Fruit fly (Drosophila melanogaster): ENCODE measurements around the gene Eip75B.

Gene Eip75B

DNA sequence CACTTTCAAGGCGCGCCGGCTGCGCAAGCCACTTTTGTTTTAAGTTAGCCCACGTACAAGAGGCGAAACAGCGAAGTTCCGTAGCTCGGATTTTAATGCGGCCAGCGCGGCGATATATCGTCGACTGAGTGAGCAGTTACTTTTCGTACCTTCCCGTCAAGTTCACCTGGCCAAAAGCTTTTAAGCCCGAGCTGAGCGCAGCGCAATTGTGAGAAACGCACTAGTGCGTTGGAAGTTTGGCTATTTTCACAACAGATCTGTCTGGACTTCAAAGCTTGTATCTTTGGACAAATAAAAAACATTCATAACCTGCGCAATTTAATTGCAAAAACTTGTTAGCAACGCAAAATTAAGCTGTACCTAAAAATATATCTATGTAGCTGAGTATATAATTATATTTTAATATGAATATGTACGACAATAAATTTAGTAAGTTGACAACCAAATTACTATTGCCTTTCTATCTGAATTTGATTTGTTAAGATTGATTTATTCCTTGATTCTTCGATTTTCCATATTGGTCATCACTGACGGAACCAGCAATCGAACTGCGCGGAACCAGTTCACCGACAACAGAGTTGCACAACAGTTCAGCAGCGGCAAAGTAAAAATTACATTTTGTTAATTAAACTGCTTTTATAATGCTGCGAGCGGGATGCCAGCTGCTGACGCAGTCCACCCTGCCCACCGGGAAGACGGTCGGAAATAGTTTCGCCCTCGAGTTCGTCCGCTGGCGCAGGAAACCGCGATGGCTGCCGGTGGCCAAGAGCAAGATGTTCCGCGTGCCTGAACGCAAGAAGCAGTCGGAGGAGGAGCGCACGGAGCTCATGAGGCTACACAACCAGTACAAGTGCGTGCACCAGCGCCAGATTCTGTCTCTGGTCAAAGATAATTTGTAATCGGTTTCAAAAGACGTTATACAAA, 41.8 kb upstream of the Eip75B start, which contains the start of the genes CG13698 and mRpS26:
TSS of gene CG13698 (minus strand) at position 129 of the 924 bp plus-strand sequence.
TSS of gene mRpS26 (plus strand) at position 559 of the 924 bp plus-strand sequence.
- peak; percentile 58 for TF ChIP-seq h (GFP tag; optimal IDR thresholded peaks at IDR 0.05)
- TF ChIP-seq GATAd (GFP tag; optimal IDR thresholded peaks at IDR 0.05) = peak; percentile 8
- TF ChIP-seq Dif (GFP tag; optimal IDR thresholded peaks at IDR 0.05; ENCODE audit: partially characterized antibody) = peak; percentile 37
- TF ChIP-seq br (GFP tag; optimal IDR thresholded peaks at IDR 0.05) = peak; percentile 58
- peak; percentile 67 for TF ChIP-seq rgr (GFP tag; optimal IDR thresholded peaks at IDR 0.05)
- TF ChIP-seq dmrt93B (GFP tag; optimal IDR thresholded peaks at IDR 0.05) = peak; percentile 60
- no peak for TF ChIP-seq Jra (GFP tag; optimal IDR thresholded peaks at IDR 0.05)
- TF ChIP-seq Sp1 (GFP tag; optimal IDR thresholded peaks at IDR 0.05) = peak; percentile 78
- no peak for TF ChIP-seq Vsx2 (GFP tag; optimal IDR thresholded peaks at IDR 0.05; ENCODE audit: partially characterized antibody)
- TF ChIP-seq usp (GFP tag; optimal IDR thresholded peaks at IDR 0.05) = no peak
- TF ChIP-seq CrebA (GFP tag; optimal IDR thresholded peaks at IDR 0.05; ENCODE audit: borderline replicate concordance) = no peak
- TF ChIP-seq woc (GFP tag; optimal IDR thresholded peaks at IDR 0.05) = peak; percentile 61
- TF ChIP-seq Rel (GFP tag; optimal IDR thresholded peaks at IDR 0.05) = no peak
- TF ChIP-seq Rel (tag; optimal IDR thresholded peaks at IDR 0.05) = peak; percentile 6
- no peak for TF ChIP-seq dl (GFP tag; optimal IDR thresholded peaks at IDR 0.05; ENCODE audit: insufficient read depth in 1 of 2, partially characterized antibody in 2 of 2)
- TF ChIP-seq Mio (GFP tag; optimal IDR thresholded peaks at IDR 0.05) = no peak
- TF ChIP-seq tai (GFP tag; optimal IDR thresholded peaks at IDR 0.05) = no peak
- peak; percentile 93 for TF ChIP-seq Myc (optimal IDR thresholded peaks at IDR 0.05)
- peak; percentile 57 for TF ChIP-seq psq (GFP tag; optimal IDR thresholded peaks at IDR 0.05)
- TF ChIP-seq foxo (GFP tag; optimal IDR thresholded peaks at IDR 0.05) = peak in 1 of 2 experiments; percentile 78
- peak; percentile 20 for TF ChIP-seq sage (GFP tag; optimal IDR thresholded peaks at IDR 0.05)
- TF ChIP-seq lola (GFP tag; optimal IDR thresholded peaks at IDR 0.05) = no peak
- no peak for TF ChIP-seq pan (optimal IDR thresholded peaks at IDR 0.05)
- no peak for TF ChIP-seq dsf (GFP tag; optimal IDR thresholded peaks at IDR 0.05; ENCODE audit: borderline replicate concordance)
- TF ChIP-seq ey (GFP tag; optimal IDR thresholded peaks at IDR 0.05) = peak; percentile 52
- TF ChIP-seq OdsH (GFP tag; optimal IDR thresholded peaks at IDR 0.05) = peak; percentile 52
- TF ChIP-seq HLH106 (tag; optimal IDR thresholded peaks at IDR 0.05) = peak; percentile 85
- TF ChIP-seq Abd-B (GFP tag; optimal IDR thresholded peaks at IDR 0.05) = no peak
- peak; percentile 41 for TF ChIP-seq Hnf4 (GFP tag; optimal IDR thresholded peaks at IDR 0.05)
- no peak for TF ChIP-seq Hr78 (GFP tag; optimal IDR thresholded peaks at IDR 0.05)
- TF ChIP-seq Hr83 (GFP tag; optimal IDR thresholded peaks at IDR 0.05; ENCODE audit: poor library complexity, severe bottlenecking) = peak; percentile 57
- peak; percentile 95 for TF ChIP-seq fru (GFP tag; optimal IDR thresholded peaks at IDR 0.05)
- peak; percentile 59 for TF ChIP-seq sv (GFP tag; optimal IDR thresholded peaks at IDR 0.05)
- no peak for TF ChIP-seq CG32264 (GFP tag; optimal IDR thresholded peaks at IDR 0.05)
- no peak for TF ChIP-seq brk (GFP tag; optimal IDR thresholded peaks at IDR 0.05)
- TF ChIP-seq N (GFP tag; optimal IDR thresholded peaks at IDR 0.05) = no peak
- peak; percentile 74 for TF ChIP-seq CG9705 (GFP tag; optimal IDR thresholded peaks at IDR 0.05)
- TF ChIP-seq jim (GFP tag; optimal IDR thresholded peaks at IDR 0.05) = no peak
- no peak for TF ChIP-seq Dfd (GFP tag; optimal IDR thresholded peaks at IDR 0.05)

dm6 chr3L:18105343-18106020, 41.0 kb upstream of the Eip75B start:
- no peak for TF ChIP-seq Hr83 (GFP tag; optimal IDR thresholded peaks at IDR 0.05; ENCODE audit: poor library complexity, severe bottlenecking)
- TF ChIP-seq sage (GFP tag; optimal IDR thresholded peaks at IDR 0.05) = no peak
- TF ChIP-seq Dif (GFP tag; optimal IDR thresholded peaks at IDR 0.05; ENCODE audit: partially characterized antibody) = peak; percentile 55
- no peak for TF ChIP-seq psq (GFP tag; optimal IDR thresholded peaks at IDR 0.05)
- peak; percentile 23 for TF ChIP-seq N (GFP tag; optimal IDR thresholded peaks at IDR 0.05)
- TF ChIP-seq pan (optimal IDR thresholded peaks at IDR 0.05) = no peak
- no peak for TF ChIP-seq Jra (GFP tag; optimal IDR thresholded peaks at IDR 0.05)
- TF ChIP-seq br (GFP tag; optimal IDR thresholded peaks at IDR 0.05) = no peak
- TF ChIP-seq fru (GFP tag; optimal IDR thresholded peaks at IDR 0.05) = peak; percentile 97
- no peak for TF ChIP-seq Sp1 (GFP tag; optimal IDR thresholded peaks at IDR 0.05)
- no peak for TF ChIP-seq lola (GFP tag; optimal IDR thresholded peaks at IDR 0.05)
- no peak for TF ChIP-seq Abd-B (GFP tag; optimal IDR thresholded peaks at IDR 0.05)
